Fruit fly (Drosophila melanogaster): ENCODE data around the gene IP3K2.
A peak's percentile ranks its signal among the peaks of the same experiment; 100 is the strongest.

The IP3K2 gene

DNA sequence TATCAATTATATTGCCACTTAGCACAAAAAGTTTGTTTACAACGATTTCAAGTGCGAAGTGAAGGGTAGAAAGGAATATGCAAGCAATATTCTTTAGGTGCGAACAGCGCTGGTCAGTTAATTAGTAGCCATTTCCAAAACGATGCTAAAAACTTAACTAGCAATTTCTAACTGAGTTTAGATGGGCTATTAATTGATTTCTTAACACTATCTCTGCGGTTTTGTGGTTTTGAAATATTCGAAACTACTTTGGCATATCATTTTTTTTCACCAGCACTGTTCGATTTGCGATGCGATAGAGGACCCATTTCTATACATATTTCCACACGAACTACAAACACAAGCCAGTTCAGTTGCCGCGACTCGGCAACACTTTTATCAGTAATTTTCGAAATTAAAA is 73.1 kb downstream of the IP3K2 start (continued):
- TF ChIP-seq Drgx (GFP tag; IDR thresholded peaks at IDR 0.05), result peak; percentile 55
- no peak for TF ChIP-seq gt (GFP tag; IDR thresholded peaks at IDR 0.05)
- TF ChIP-seq eve (GFP tag; optimal IDR thresholded peaks at IDR 0.05), result peak in 1 of 2 experiments; percentile 18
- peak; percentile 37 for TF ChIP-seq CG9727 (GFP tag; optimal IDR thresholded peaks at IDR 0.05)
- TF ChIP-seq lmd (GFP tag; IDR thresholded peaks at IDR 0.05), result peak; percentile 24; the same call in 1 of the 2 replicates
- TF ChIP-seq caup (GFP tag; optimal IDR thresholded peaks at IDR 0.05; ENCODE audit: severe bottlenecking), result peak; percentile 25
- TF ChIP-seq CG6689 (GFP tag; IDR thresholded peaks at IDR 0.05), result 0 out of 2 replicates have a peak, but pooled peaks have one; percentile 10
- TF ChIP-seq cwo (GFP tag; optimal IDR thresholded peaks at IDR 0.05), result peak; percentile 43
- TF ChIP-seq CG15011 (GFP tag; optimal IDR thresholded peaks at IDR 0.05), result peak; percentile 6
- TF ChIP-seq CG17385 (GFP tag; optimal IDR thresholded peaks at IDR 0.05), result peak; percentile 26
- TF ChIP-seq Trl (optimal IDR thresholded peaks at IDR 0.05), result no peak
- peak; percentile 21 for TF ChIP-seq Trl (GFP tag; optimal IDR thresholded peaks at IDR 0.05)
- peak; percentile 37 for TF ChIP-seq Meics (GFP tag; optimal IDR thresholded peaks at IDR 0.05)
- TF ChIP-seq CG2129 (GFP tag; IDR thresholded peaks at IDR 0.05; ENCODE audit: partially characterized antibody), result no peak
- TF ChIP-seq Adf1 (GFP tag; IDR thresholded peaks at IDR 0.05), result no peak
- 0 out of 3 replicates have a peak, but pooled peaks have one; percentile 15 for TF ChIP-seq so (GFP tag; IDR thresholded peaks at IDR 0.05)
- TF ChIP-seq Oaz (GFP tag; IDR thresholded peaks at IDR 0.05), result no peak
- TF ChIP-seq trem (tag; optimal IDR thresholded peaks at IDR 0.05), result no peak
- no peak for TF ChIP-seq oc (tag; optimal IDR thresholded peaks at IDR 0.05)
- no peak for TF ChIP-seq lbe (GFP tag; optimal IDR thresholded peaks at IDR 0.05)
- TF ChIP-seq CG8924 (tag; optimal IDR thresholded peaks at IDR 0.05), result peak; percentile 20
- no peak for TF ChIP-seq Hand (GFP tag; optimal IDR thresholded peaks at IDR 0.05)
- no peak for TF ChIP-seq D (optimal IDR thresholded peaks at IDR 0.05)
- TF ChIP-seq D (GFP tag; optimal IDR thresholded peaks at IDR 0.05), result no peak
- peak; percentile 49 for TF ChIP-seq lilli (GFP tag; optimal IDR thresholded peaks at IDR 0.05)
- peak; percentile 17; the same call in 1 of the 2 replicates for TF ChIP-seq E2f1 (GFP tag; IDR thresholded peaks at IDR 0.05)
- TF ChIP-seq hkb (optimal IDR thresholded peaks at IDR 0.05), result no peak
- TF ChIP-seq hkb (GFP tag; IDR thresholded peaks at IDR 0.05), result peak; percentile 25; the same call in 1 of the 2 replicates
- peak; percentile 2 for TF ChIP-seq sug (tag; optimal IDR thresholded peaks at IDR 0.05)
- peak; percentile 30; the same call in 1 of the 2 replicates for TF ChIP-seq Atf6 (GFP tag; IDR thresholded peaks at IDR 0.05)
- TF ChIP-seq pho (GFP tag; optimal IDR thresholded peaks at IDR 0.05), result peak; percentile 15
- TF ChIP-seq lab (GFP tag; optimal IDR thresholded peaks at IDR 0.05), result peak; percentile 70
- TF ChIP-seq CG1832 (GFP tag; optimal IDR thresholded peaks at IDR 0.05), result no peak
- peak; percentile 24 for TF ChIP-seq CG10209 (GFP tag; optimal IDR thresholded peaks at IDR 0.05)
- peak; percentile 26 for TF ChIP-seq nom (GFP tag; optimal IDR thresholded peaks at IDR 0.05)
- TF ChIP-seq CG9609 (GFP tag; optimal IDR thresholded peaks at IDR 0.05), result peak; percentile 15
- TF ChIP-seq zfh2 (GFP tag; optimal IDR thresholded peaks at IDR 0.05), result peak; percentile 42
- TF ChIP-seq pfk (GFP tag; optimal IDR thresholded peaks at IDR 0.05), result no peak
- peak; percentile 46 for TF ChIP-seq CG12769 (tag; optimal IDR thresholded peaks at IDR 0.05)
- peak; percentile 86 for TF ChIP-seq Med (GFP tag)
- peak; percentile 82 for TF ChIP-seq CG11696 (GFP tag; IDR thresholded peaks at IDR 0.05)
- TF ChIP-seq exex (tag; optimal IDR thresholded peaks at IDR 0.05), result peak; percentile 69
- no peak for TF ChIP-seq CG16863 (GFP tag; optimal IDR thresholded peaks at IDR 0.05)
- no peak for TF ChIP-seq CG10321 (GFP tag; IDR thresholded peaks at IDR 0.05)
- TF ChIP-seq Dbx (GFP tag; IDR thresholded peaks at IDR 0.05), result 0 out of 3 replicates have a peak, but pooled peaks have one; percentile 8
- peak; percentile 17 for TF ChIP-seq CG7839 (tag; optimal IDR thresholded peaks at IDR 0.05)
- TF ChIP-seq HmgZ (tag; optimal IDR thresholded peaks at IDR 0.05), result peak; percentile 19
- peak; percentile 29 for TF ChIP-seq mam (GFP tag; optimal IDR thresholded peaks at IDR 0.05)
- TF ChIP-seq CG30403 (GFP tag; optimal IDR thresholded peaks at IDR 0.05), result peak; percentile 16
- peak; percentile 52 for TF ChIP-seq Hmr (GFP tag; optimal IDR thresholded peaks at IDR 0.05)
- TF ChIP-seq gem (tag; optimal IDR thresholded peaks at IDR 0.05), result peak; percentile 47

Measured in whole organism, embryonic.